Fruit fly (Drosophila melanogaster) Kc167 (cell line): Measurements from ENCODE around the gene CG10973.

Experiments
- Myc ChIP-seq: fragments of >200 bp; optimal IDR thresholded peaks from 2 replicates; lab custom pipeline; 2017; ENCODE audit warnings: missing external identifiers
- Sin3A ChIP-seq: fragments of >200 bp; optimal IDR thresholded peaks from 2 replicates; lab custom pipeline; 2018; ENCODE audit warnings: missing external identifiers
- h ChIP-seq: fragments of >200 bp; optimal IDR thresholded peaks from 3 replicates; lab custom pipeline; 2018; ENCODE audit warnings: missing external identifiers
- insv ChIP-seq: fragments of >200 bp; optimal IDR thresholded peaks from 3 replicates; lab custom pipeline; 2018; ENCODE audit warnings: missing external identifiers
- psq ChIP-seq: fragments of >200 bp; optimal IDR thresholded peaks from 2 replicates; lab custom pipeline; 2017; ENCODE audit warnings: missing external identifiers
- ttk ChIP-seq: sonication (Bioruptor generic); optimal IDR thresholded peaks from 2 replicates; lab custom pipeline; 2017; ENCODE audit warnings: missing external identifiers

Gene CG10973

DNA sequence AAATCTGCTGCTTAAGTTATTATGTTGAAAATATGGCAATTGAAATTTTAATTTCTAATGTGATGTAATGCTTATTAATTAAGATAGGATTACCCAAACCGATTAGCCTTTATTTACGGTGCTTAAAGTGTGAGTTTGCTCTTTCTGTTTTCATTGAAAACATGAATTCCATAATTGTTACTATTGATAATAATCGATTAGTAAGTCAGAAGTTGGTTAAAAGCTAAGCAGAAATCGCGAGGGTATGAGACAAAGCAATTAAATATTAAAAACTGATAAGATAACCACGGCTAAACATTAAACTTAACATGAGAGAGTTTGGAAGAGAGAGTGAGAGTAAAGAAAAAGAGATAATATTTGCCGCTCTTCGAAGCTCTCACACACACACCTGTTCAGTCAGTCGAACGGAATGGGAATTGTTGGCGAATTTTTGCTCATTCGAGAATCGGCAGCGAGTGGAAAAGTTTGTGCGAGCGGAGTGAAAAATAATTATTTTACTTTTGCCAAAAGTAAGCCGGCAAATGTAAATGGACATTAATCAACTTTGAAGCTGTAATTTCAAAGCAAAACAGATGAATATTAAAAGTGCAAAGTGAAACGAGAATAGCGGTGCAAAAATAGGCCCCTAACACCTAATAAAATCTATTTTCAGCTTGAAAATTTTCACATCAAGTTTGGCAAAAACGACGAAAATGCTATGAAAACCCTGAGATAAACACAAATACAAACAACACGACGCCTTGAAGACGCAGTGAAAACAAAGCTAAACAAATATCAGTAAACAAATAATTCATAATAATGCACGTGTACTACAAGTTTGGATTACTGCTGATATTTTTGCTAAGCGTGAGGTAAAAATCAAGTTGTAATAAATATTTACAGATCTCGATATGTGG, 36.5 kb upstream of the CG10973 start:
- TF ChIP-seq h (lab: Kevin White, UChicago) (no peak), Myc (lab: Kevin White, UChicago) (no peak), psq (lab: Kevin White, UChicago) (no peak), Sin3A (lab: Kevin White, UChicago) (no peak), insv (lab: Kevin White, UChicago) (no peak), ttk (no peak)

DNA sequence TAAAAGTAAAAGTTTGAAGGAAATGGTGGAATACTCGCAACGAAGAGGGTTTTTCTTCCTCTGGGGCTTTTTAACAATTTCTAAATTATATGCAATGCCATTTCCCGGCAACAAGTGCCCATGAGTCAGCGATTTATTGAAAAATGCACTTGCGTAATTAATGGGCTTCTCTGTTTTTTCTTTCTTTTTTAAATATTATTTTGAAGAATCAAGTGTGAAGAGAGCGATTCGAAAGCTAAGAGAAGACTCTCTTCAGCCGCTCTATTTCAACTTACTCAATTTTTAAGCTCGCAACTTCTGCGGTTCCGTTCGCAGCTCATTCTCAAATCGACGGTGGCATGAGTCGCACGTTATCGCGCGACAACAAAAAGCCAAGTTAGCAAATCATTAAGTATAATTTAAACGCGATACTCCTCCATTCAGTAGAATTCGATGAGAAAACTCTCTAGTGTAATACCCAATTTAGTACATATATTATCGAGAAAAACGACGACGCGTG, 35.4 kb upstream of the CG10973 start, which contains the start of gene CG42709:
Gene CG42709 (plus strand): TSS at position 318 of the 499 bp plus-strand sequence.
- TF ChIP-seq h (lab: Kevin White, UChicago) (no peak), Sin3A (lab: Kevin White, UChicago) (no peak), ttk (no peak), Myc (lab: Kevin White, UChicago) (no peak), psq (lab: Kevin White, UChicago) (no peak), insv (lab: Kevin White, UChicago) (no peak)

DNA sequence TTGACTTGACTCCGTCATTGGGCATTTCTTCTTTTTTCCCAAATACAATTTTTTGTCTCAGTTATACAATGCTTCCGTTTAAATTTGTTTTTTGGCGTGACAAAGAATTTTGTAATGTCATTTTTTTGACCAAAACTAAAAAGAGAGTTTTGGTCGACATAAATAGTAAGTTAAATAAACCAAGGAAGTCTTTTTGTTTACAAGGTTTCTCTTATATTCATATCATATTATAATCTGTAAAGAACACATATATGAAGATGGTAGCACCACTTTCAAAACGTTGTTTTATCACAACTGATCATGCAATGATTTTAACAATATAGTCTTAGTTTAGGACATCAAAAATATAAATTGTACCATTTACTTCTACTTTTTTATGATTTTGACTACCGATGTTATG, 26.4 kb upstream of the CG10973 start, which contains the start of the genes CG10969 and CG17666:
Gene CG10969 (minus strand): TSS at position 101 of the 400 bp plus-strand sequence.
Gene CG17666 (plus strand): TSS at position 329 of the 400 bp plus-strand sequence.
- no peak for TF ChIP-seq ttk
- TF ChIP-seq h (lab: Kevin White, UChicago): no peak
- no peak for TF ChIP-seq psq (lab: Kevin White, UChicago)
- no peak for TF ChIP-seq Sin3A (lab: Kevin White, UChicago)
- no peak for TF ChIP-seq Myc (lab: Kevin White, UChicago)
- no peak for TF ChIP-seq insv (lab: Kevin White, UChicago)

DNA sequence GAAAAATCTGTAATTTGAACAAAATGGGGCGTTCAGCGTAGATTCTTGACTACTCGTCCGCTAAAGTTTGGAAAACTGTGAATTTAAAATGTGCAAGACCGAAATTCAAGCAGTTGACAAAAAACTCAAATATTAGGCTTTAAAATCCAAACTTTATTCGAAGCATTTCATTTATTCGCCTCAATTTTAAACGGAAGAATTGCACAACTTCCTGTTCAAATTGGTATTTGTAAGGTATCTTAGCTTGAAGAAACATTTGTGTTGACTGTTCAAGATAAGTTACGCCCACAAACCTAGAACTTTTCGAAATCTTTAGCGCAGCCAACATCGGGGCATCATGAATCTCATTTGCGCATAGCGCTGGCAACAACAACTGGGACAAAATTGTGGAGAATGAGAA, 24.0 kb upstream of the CG10973 start, which contains the start of gene CG32106:
Gene CG32106 (minus strand): TSS at position 101 of the 400 bp plus-strand sequence.
- TF ChIP-seq h (lab: Kevin White, UChicago) (no peak), Sin3A (lab: Kevin White, UChicago) (no peak), psq (lab: Kevin White, UChicago) (no peak), insv (lab: Kevin White, UChicago) (no peak), Myc (lab: Kevin White, UChicago) (no peak), ttk (no peak)

DNA sequence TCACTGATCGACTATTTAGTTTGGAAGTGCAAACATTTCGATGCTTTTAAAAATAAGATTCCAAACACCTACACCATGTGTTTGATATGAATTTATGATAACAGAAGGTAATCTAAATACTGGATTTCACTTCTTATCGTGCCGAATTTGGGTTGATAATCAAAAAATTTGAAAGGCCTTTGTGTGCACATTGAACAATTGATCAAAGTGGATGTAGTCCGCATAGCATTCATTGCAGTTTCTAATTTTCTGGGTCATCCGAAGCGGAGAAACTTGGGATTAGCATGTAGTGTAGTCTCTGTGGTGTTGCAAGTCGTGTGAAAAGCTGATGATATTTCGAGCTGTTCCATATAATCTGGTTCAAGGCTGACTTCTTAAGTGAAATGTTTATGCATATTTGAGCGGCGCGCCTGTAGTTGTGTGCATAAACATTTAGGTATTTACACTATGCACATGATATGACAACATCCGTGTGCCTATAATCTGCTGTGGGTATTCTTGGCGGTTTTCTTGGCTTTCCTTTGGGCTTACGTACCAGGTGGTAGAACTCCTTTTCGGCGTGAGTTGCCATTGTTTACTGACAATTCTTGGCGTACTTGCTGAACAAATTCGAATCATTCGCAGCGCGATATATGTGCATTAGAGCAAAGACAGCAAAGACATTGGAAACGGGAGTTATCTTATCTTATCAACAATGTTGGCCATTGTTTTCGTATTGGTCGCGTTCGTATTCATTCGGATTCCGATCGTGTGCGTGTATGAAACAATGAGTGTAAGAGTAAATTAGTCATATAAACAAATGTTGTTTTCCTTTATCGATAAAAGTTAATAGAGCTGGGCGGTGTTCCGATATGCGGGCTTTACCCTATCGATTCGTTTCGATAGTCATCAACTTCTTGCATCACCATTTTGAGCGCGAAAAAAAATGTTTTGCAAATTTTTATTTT, 18.4 kb upstream of the CG10973 start, which contains the start of gene Hip1:
Gene Hip1 (minus strand): TSS at position 834 of the 947 bp plus-strand sequence.
- TF ChIP-seq Sin3A (lab: Kevin White, UChicago): no peak
- no peak for TF ChIP-seq h (lab: Kevin White, UChicago)
- no peak for TF ChIP-seq insv (lab: Kevin White, UChicago)
- no peak for TF ChIP-seq ttk
- no peak for TF ChIP-seq psq (lab: Kevin White, UChicago)
- no peak for TF ChIP-seq Myc (lab: Kevin White, UChicago)

DNA sequence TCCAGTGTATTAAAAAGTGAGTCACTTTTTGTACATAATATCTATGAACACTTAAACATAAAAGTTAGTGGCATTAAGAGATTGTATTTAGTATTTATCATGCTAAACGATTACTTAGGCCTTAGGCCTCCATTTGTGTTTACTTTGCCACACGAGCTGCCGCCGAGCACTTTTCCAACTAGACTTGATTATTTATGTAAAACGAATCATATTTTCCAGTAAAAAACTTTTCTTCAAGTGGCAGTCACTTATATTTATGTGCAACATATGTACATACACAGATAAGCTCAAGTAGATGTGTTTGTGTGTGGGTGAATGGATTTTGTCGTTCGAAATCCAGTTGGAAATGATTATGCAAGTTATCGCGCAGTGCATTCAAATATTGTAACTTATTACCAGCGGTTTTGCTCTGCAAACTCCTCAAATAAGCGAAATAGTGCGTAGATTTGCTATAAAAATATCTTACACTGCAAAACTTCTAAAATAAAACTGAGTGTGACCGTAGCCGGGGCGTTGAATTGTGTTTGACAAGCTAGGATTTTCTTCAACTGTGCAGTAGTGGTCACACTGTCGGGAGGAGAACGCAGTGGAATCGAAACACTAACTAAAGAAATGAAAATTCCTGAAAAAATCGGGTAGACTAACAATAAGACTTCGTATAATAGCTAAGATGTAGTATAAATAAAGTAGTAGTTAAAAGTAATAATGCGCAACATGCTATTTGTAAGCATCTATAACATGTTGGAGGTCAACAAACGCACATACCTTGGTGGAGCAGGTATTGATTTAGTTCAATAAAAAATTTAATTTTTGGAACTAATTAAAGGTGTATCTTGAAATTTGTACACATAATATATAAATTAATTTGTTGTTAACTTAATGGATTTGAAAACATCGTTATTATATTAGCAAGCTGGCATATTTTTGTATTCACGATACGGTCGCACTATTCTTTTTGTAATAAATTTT, 4.7 kb downstream of the CG10973 start, which contains the start of the genes Klc and CG10984:
Gene Klc (minus strand): TSS at position 490 of the 969 bp plus-strand sequence.
Gene CG10984 (plus strand): TSS at position 553 of the 969 bp plus-strand sequence.
- TF ChIP-seq Myc (lab: Kevin White, UChicago): no peak
- no peak for TF ChIP-seq Sin3A (lab: Kevin White, UChicago)
- no peak for TF ChIP-seq insv (lab: Kevin White, UChicago)
- TF ChIP-seq h (lab: Kevin White, UChicago): no peak
- no peak for TF ChIP-seq psq (lab: Kevin White, UChicago)
- TF ChIP-seq ttk: no peak

DNA sequence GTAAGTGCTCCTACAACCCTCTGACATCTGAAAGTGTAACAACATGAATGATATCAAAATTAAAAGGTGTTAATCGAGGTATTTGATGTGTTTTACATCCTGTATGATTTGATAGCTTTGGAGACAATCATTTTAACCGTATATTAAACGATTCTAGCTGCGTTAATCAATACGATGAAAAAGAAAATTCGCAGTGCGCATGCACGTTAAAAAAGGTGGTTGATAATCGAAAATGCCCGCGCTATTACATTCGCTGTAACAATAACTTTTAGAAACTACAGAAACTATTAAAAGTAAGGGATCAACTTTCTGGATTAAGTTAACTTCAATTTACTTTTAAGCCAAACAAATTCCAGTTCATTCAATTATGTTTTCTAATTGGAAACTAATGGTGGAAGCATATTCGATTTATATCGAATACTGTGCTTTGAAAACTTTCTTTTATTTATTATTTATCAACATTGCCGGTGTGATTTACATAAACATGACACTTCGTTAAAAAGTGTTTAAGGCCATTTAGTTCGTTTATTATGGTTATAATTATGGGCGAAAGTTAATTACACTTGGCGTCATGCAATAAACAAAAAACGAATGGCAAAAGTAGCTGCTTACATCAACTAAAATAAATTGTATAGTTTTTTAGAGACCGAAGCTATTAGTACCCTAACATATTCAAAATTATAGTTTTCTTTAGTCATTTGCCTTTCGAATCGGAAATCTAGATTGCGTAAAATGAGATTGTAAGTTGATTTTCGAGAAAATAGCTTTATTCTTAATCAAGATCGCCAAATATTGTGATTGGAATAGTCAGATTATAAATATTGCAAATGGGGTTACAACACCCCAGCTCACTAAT, 5.6 kb downstream of the CG10973 start:
- no peak for TF ChIP-seq psq (lab: Kevin White, UChicago)
- TF ChIP-seq Sin3A (lab: Kevin White, UChicago): no peak
- TF ChIP-seq h (lab: Kevin White, UChicago): no peak
- TF ChIP-seq ttk: no peak
- TF ChIP-seq Myc (lab: Kevin White, UChicago): no peak
- TF ChIP-seq insv (lab: Kevin White, UChicago): no peak

DNA sequence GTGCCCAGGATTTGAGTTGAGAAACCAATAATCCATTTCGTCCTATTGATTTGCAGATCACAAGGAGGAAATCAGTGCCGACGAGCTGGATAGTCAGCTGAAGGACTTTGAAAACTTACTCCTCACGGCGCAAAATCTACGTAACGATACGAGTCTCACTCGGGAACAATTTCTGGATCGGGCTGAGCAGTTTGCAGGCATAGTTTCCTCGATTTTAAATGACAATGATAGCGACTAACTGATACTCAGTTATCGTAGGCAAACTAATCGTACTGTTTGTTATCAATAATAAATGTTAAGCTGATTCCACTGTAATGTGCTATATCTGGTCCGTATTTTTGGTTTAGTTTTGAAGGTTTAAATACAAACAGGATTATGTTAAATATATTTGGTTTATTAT, 8.3 kb downstream of the CG10973 start:
- TF ChIP-seq h (lab: Kevin White, UChicago): no peak
- TF ChIP-seq Sin3A (lab: Kevin White, UChicago): no peak
- TF ChIP-seq psq (lab: Kevin White, UChicago): no peak
- TF ChIP-seq Myc (lab: Kevin White, UChicago): no peak
- TF ChIP-seq insv (lab: Kevin White, UChicago): no peak
- no peak for TF ChIP-seq ttk
